Worm (Caenorhabditis elegans): ENCODE measurements around the gene wrt-10.

- TF ChIP-seq fos-1 (tag; optimal IDR thresholded peaks at IDR 0.05) (no peak), lin-13 (GFP tag; optimal IDR thresholded peaks at IDR 0.05) (no peak), nhr-12 (tag; optimal IDR thresholded peaks at IDR 0.05) (no peak), zag-1 (tag; optimal IDR thresholded peaks at IDR 0.05) (no peak), nhr-76 (tag; optimal IDR thresholded peaks at IDR 0.05) (no peak), fkh-10 (GFP tag; optimal IDR thresholded peaks at IDR 0.05) (no peak), unc-86 (tag; optimal IDR thresholded peaks at IDR 0.05) (no peak), mep-1 (tag; optimal IDR thresholded peaks at IDR 0.05) (no peak), elt-2 (tag; optimal IDR thresholded peaks at IDR 0.05) (no peak), nhr-11 (tag; optimal IDR thresholded peaks at IDR 0.05) (no peak), snpc-4 (tag; optimal IDR thresholded peaks at IDR 0.05) (no peak)
These were observed 8.6 kb upstream of the wrt-10 start for ce11 chrII:7542952-7543351.
